Worm (Caenorhabditis elegans): Measurements from ENCODE around the gene F29B9.8.

DNA sequence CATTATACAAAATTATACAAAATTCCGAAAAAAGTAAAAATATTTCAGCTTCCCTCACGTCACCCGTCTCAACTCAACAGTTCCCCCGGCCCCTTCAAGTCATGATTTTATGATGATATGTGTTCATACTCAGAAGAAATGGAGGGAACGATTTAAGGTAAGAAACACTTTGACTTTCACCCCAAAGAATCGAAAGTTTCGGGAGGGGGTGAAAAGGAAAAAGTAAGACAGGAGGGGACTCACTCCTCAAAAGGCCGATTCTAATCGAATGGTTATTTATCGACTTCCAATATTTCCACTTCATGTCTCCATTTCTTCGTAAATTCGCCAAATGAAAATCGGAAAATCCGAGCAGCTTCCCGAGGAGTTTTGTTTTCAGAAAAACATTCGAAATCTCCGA lies 40.7 kb downstream of the F29B9.8 start, which contains the start of gene bus-4:
- TF ChIP-seq hmg-1.2 (GFP tag; IDR thresholded peaks at IDR 0.05) = no peak
- TF ChIP-seq attf-6 (GFP tag; IDR thresholded peaks at IDR 0.05) = no peak
- TF ChIP-seq unc-62 (GFP tag; optimal IDR thresholded peaks at IDR 0.05) = no peak
- TF ChIP-seq F49E8.2 (tag; optimal IDR thresholded peaks at IDR 0.05; ENCODE audit: insufficient read depth) = no peak
- no peak for TF ChIP-seq D2030.7 (GFP tag; IDR thresholded peaks at IDR 0.05)
- TF ChIP-seq repo-1 (tag; optimal IDR thresholded peaks at IDR 0.05) = no peak
- no peak for TF ChIP-seq mxl-1 (tag; optimal IDR thresholded peaks at IDR 0.05)
- TF ChIP-seq ccch-3 (GFP tag; optimal IDR thresholded peaks at IDR 0.05) = no peak
